Fruit fly (Drosophila melanogaster) whole organism, prepupa: ENCODE data around the gene Muted.

Source experiments
- Blimp-1 ChIP-seq: fragments of 200-800 bp; sonication (Bioruptor generic); optimal IDR thresholded peaks from 3 replicates; lab custom pipeline; 2017; ENCODE audit warnings: missing biosample characterization, missing genetic modification characterization, mild to moderate bottlenecking, moderate library complexity, missing genetic modification reagents
- CG11294 ChIP-seq: fragments of 200-800 bp; sonication (Bioruptor generic); IDR thresholded peaks from 2 replicates; pipeline ENCODE4 v1.3.6; 2022; ENCODE audit warnings: missing biosample characterization, missing genetic modification characterization
- CG11762 ChIP-seq: fragments of 200-800 bp; sonication (Bioruptor generic); optimal IDR thresholded peaks from 3 replicates; lab custom pipeline; 2016; ENCODE audit warnings: missing biosample characterization, missing genetic modification characterization; ENCODE audit not compliant: insufficient read depth
- CG15336 ChIP-seq: fragments of 200-800 bp; sonication (Bioruptor generic); IDR thresholded peaks from 2 replicates; pipeline ENCODE4 v1.3.6; 2022; ENCODE audit warnings: missing biosample characterization, missing genetic modification characterization
- CG1621 ChIP-seq: fragments of 200-800 bp; sonication (Bioruptor generic); optimal IDR thresholded peaks from 3 replicates; lab custom pipeline; 2018; ENCODE audit warnings: missing biosample characterization, mild to moderate bottlenecking, missing genetic modification characterization
- CG3032 ChIP-seq: fragments of 200-800 bp; optimal IDR thresholded peaks from 2 replicates; lab custom pipeline; 2019; ENCODE audit warnings: missing biosample characterization, mild to moderate bottlenecking, missing genetic modification characterization, moderate library complexity
- CG32006 ChIP-seq: fragments of 200-800 bp; sonication (Bioruptor generic); optimal IDR thresholded peaks from 3 replicates; lab custom pipeline; 2017; ENCODE audit warnings: missing biosample characterization, mild to moderate bottlenecking, missing genetic modification characterization
- CG34406 ChIP-seq: fragments of 200-800 bp; sonication (Bioruptor generic); optimal IDR thresholded peaks from 3 replicates; lab custom pipeline; 2016; ENCODE audit warnings: missing biosample characterization, missing genetic modification characterization
- CG3919 ChIP-seq: fragments of 200-800 bp; sonication (Bioruptor generic); optimal IDR thresholded peaks from 3 replicates; lab custom pipeline; 2016; ENCODE audit warnings: missing biosample characterization, missing genetic modification characterization
- CG6163 ChIP-seq: fragments of 200-800 bp; sonication (Bioruptor generic); IDR thresholded peaks from 3 replicates; pipeline ENCODE4 v1.3.6; 2022; ENCODE audit warnings: missing biosample characterization, missing genetic modification characterization
- CG6808 ChIP-seq: fragments of 200-800 bp; sonication (Bioruptor generic); optimal IDR thresholded peaks from 3 replicates; lab custom pipeline; 2017; ENCODE audit warnings: missing biosample characterization, missing genetic modification characterization, mild to moderate bottlenecking, moderate library complexity, missing genetic modification reagents
- CG6854 ChIP-seq: fragments of 200-800 bp; sonication (Bioruptor generic); optimal IDR thresholded peaks from 2 replicates; lab custom pipeline; 2017; ENCODE audit warnings: missing biosample characterization, mild to moderate bottlenecking, missing genetic modification characterization
- CG8319 ChIP-seq: fragments of 200-800 bp; sonication (Bioruptor generic); optimal IDR thresholded peaks from 3 replicates; lab custom pipeline; 2016; ENCODE audit warnings: missing biosample characterization, missing genetic modification characterization
- CG8632 ChIP-seq: fragments of 200-800 bp; sonication (Bioruptor generic); optimal IDR thresholded peaks from 3 replicates; lab custom pipeline; 2016; ENCODE audit warnings: missing biosample characterization, missing genetic modification characterization
- CG9139 ChIP-seq: fragments of 200-800 bp; sonication (Bioruptor generic); optimal IDR thresholded peaks from 3 replicates; lab custom pipeline; 2017; ENCODE audit warnings: missing biosample characterization, mild to moderate bottlenecking, missing genetic modification characterization
- Eip75B ChIP-seq: fragments of 200-800 bp; sonication (Bioruptor generic); optimal IDR thresholded peaks from 3 replicates; lab custom pipeline; 2016; ENCODE audit warnings: missing biosample characterization, missing genetic modification characterization
- Eip78C ChIP-seq: fragments of 200-800 bp; sonication (Bioruptor generic); peaks from one replicate; lab custom pipeline; 2016; ENCODE audit warnings: missing biosample characterization, missing genetic modification characterization
- Eip93F ChIP-seq: fragments of 200-800 bp; sonication (Bioruptor generic); optimal IDR thresholded peaks from 2 replicates; lab custom pipeline; 2016; ENCODE audit warnings: missing biosample characterization, mild to moderate bottlenecking, missing genetic modification characterization
- Ets21C ChIP-seq: fragments of 200-800 bp; sonication (Bioruptor generic); optimal IDR thresholded peaks from 3 replicates; lab custom pipeline; 2016; ENCODE audit warnings: missing biosample characterization, missing genetic modification characterization
- Ets96B ChIP-seq: fragments of 200-800 bp; optimal IDR thresholded peaks from 2 replicates; lab custom pipeline; 2019; ENCODE audit warnings: missing biosample characterization, mild to moderate bottlenecking, missing genetic modification characterization, moderate library complexity
- Hr38 ChIP-seq: sonication (Bioruptor generic); optimal IDR thresholded peaks from 2 replicates; lab custom pipeline; 2016; ENCODE audit warnings: missing biosample characterization, missing genetic modification characterization
- Hr39 ChIP-seq: fragments of 200-800 bp; sonication (Bioruptor generic); optimal IDR thresholded peaks from 2 replicates; lab custom pipeline; 2016; ENCODE audit warnings: missing biosample characterization, missing genetic modification characterization
- Hr4 ChIP-seq: fragments of 200-800 bp; sonication (Bioruptor generic); optimal IDR thresholded peaks from 3 replicates; lab custom pipeline; 2016; ENCODE audit warnings: missing biosample characterization, missing genetic modification characterization
- Lpt ChIP-seq: fragments of 200-800 bp; sonication (Bioruptor generic); optimal IDR thresholded peaks from 3 replicates; lab custom pipeline; 2016; ENCODE audit warnings: missing biosample characterization, missing genetic modification characterization
- OdsH ChIP-seq: fragments of 200-800 bp; sonication (Bioruptor generic); optimal IDR thresholded peaks from 3 replicates; lab custom pipeline; 2016; ENCODE audit warnings: missing biosample characterization, missing genetic modification characterization
- Smox ChIP-seq: fragments of 200-800 bp; sonication (Bioruptor generic); optimal IDR thresholded peaks from 3 replicates; lab custom pipeline; 2016; ENCODE audit warnings: missing biosample characterization, missing genetic modification characterization
- Sox102F ChIP-seq: fragments of 200-800 bp; sonication (Bioruptor generic); optimal IDR thresholded peaks from 2 replicates; lab custom pipeline; 2016; ENCODE audit warnings: missing biosample characterization, mild to moderate bottlenecking, missing genetic modification characterization
- Sox15 ChIP-seq: fragments of 200-800 bp; sonication (Bioruptor generic); optimal IDR thresholded peaks from 3 replicates; lab custom pipeline; 2016; ENCODE audit warnings: missing biosample characterization, missing genetic modification characterization
- achi ChIP-seq: fragments of 200-800 bp; sonication (Bioruptor generic); optimal IDR thresholded peaks from 3 replicates; lab custom pipeline; 2016; ENCODE audit warnings: missing biosample characterization, missing genetic modification characterization
- cyc ChIP-seq: fragments of 200-800 bp; sonication (Bioruptor generic); optimal IDR thresholded peaks from 3 replicates; lab custom pipeline; 2016; ENCODE audit warnings: missing biosample characterization, missing genetic modification characterization
- dac ChIP-seq: fragments of 200-800 bp; sonication (Bioruptor generic); optimal IDR thresholded peaks from 2 replicates; lab custom pipeline; 2017; ENCODE audit warnings: missing biosample characterization, mild to moderate bottlenecking, missing genetic modification characterization
- eg ChIP-seq: fragments of 200-800 bp; sonication (Bioruptor generic); IDR thresholded peaks from 3 replicates; pipeline ENCODE4 v1.3.6; 2022; ENCODE audit warnings: missing biosample characterization, missing genetic modification characterization
- esn ChIP-seq: fragments of 200-800 bp; sonication (Bioruptor generic); optimal IDR thresholded peaks from 2 replicates; lab custom pipeline; 2016; ENCODE audit warnings: missing biosample characterization, mild to moderate bottlenecking, missing genetic modification characterization, moderate library complexity
- fd59A ChIP-seq: fragments of 200-800 bp; sonication (Bioruptor generic); optimal IDR thresholded peaks from 2 replicates; lab custom pipeline; 2017; ENCODE audit warnings: missing biosample characterization, mild to moderate bottlenecking, missing genetic modification characterization, missing genetic modification reagents
- fd85E ChIP-seq: fragments of 200-800 bp; sonication (Bioruptor generic); optimal IDR thresholded peaks from 3 replicates; lab custom pipeline; 2016; ENCODE audit warnings: missing biosample characterization, missing genetic modification characterization
- fkh ChIP-seq: fragments of 200-800 bp; sonication (Bioruptor generic); optimal IDR thresholded peaks from 3 replicates; lab custom pipeline; 2017; ENCODE audit warnings: missing biosample characterization, mild to moderate bottlenecking, missing genetic modification characterization, moderate library complexity
- net ChIP-seq: fragments of 200-800 bp; sonication (Bioruptor generic); optimal IDR thresholded peaks from 3 replicates; lab custom pipeline; 2016; ENCODE audit warnings: missing biosample characterization, missing genetic modification characterization
- salr ChIP-seq, 2 experiments: fragments of 200-800 bp; sonication (Bioruptor generic); optimal IDR thresholded peaks; 3 replicates each; lab custom pipeline; 2016 to 2018; ENCODE audit warnings: missing biosample characterization in 2 of 2, missing genetic modification characterization in 2 of 2, mild to moderate bottlenecking in 1 of 2
- ss ChIP-seq, 2 experiments: fragments of 200-800 bp; sonication (Bioruptor generic); optimal IDR thresholded peaks; 2 replicates in 1 of 2; 3 replicates in 1 of 2; lab custom pipeline; 2017 to 2018; ENCODE audit warnings: mild to moderate bottlenecking in 2 of 2, missing biosample characterization in 2 of 2, missing genetic modification characterization in 2 of 2, moderate library complexity in 1 of 2
- svp ChIP-seq: fragments of 200-800 bp; sonication (Bioruptor generic); peaks from one replicate; lab custom pipeline; 2016; ENCODE audit warnings: missing biosample characterization, missing genetic modification characterization
- vri ChIP-seq: fragments of 200-800 bp; sonication (Bioruptor generic); optimal IDR thresholded peaks from 3 replicates; lab custom pipeline; 2016; ENCODE audit warnings: missing biosample characterization, mild to moderate bottlenecking, missing genetic modification characterization

Gene Muted

dm6 chr3R:22367126-22368076 is 5.0 kb downstream of the Muted start, which contains the start of the genes Polr3F and PyK (continued):
- peak; percentile 16 for TF ChIP-seq Eip75B (GFP tag; lab: Kevin White, UChicago)
- peak; percentile 12 for TF ChIP-seq achi (GFP tag; lab: Kevin White, UChicago)
- no peak for TF ChIP-seq Blimp-1
- TF ChIP-seq CG34406 (GFP tag; lab: Kevin White, UChicago), result no peak
- TF ChIP-seq Smox, result peak; percentile 45
- peak; percentile 26 for TF ChIP-seq cyc (GFP tag; lab: Kevin White, UChicago)
- TF ChIP-seq CG3919, result no peak
- TF ChIP-seq CG9139, result no peak
- no peak for TF ChIP-seq net (GFP tag; lab: Kevin White, UChicago)
- peak; percentile 67; the same call in 2 of the 3 replicates for TF ChIP-seq CG6163
- peak; percentile 59 for TF ChIP-seq CG6808 (GFP tag; lab: Kevin White, UChicago)
- TF ChIP-seq Eip93F (GFP tag; lab: Kevin White, UChicago), result no peak
- TF ChIP-seq Hr39, result peak; percentile 20
- TF ChIP-seq CG15336, result peak; percentile 58
- no peak for TF ChIP-seq CG11762 (GFP tag; lab: Kevin White, UChicago)
- no peak for TF ChIP-seq CG8632 (GFP tag; lab: Kevin White, UChicago)
- TF ChIP-seq Sox102F (GFP tag; lab: Kevin White, UChicago), result no peak
- TF ChIP-seq Hr38 (GFP tag; lab: Kevin White, UChicago), result no peak
- peak in 1 of 2 experiments; percentile 32 for TF ChIP-seq ss (GFP tag; optimal IDR thresholded peaks at IDR 0.05; lab: Kevin White, UChicago)
- peak; percentile 41 for TF ChIP-seq CG3032 (tag; lab: Kevin White, UChicago)
- TF ChIP-seq Ets21C (GFP tag; lab: Kevin White, UChicago), result no peak
- TF ChIP-seq Ets96B, result peak; percentile 51
- peak; percentile 52 for TF ChIP-seq CG1621 (tag; lab: Kevin White, UChicago)
- no peak for TF ChIP-seq salr (GFP tag; optimal IDR thresholded peaks at IDR 0.05; lab: Kevin White, UChicago)
- TF ChIP-seq CG32006 (GFP tag; lab: Kevin White, UChicago), result peak; percentile 55
- peak; percentile 49 for TF ChIP-seq Hr4 (GFP tag; lab: Kevin White, UChicago)
- TF ChIP-seq Lpt (GFP tag; lab: Kevin White, UChicago), result no peak
- TF ChIP-seq Sox15 (GFP tag; lab: Kevin White, UChicago), result no peak
- TF ChIP-seq fkh (GFP tag; lab: Kevin White, UChicago), result no peak
- TF ChIP-seq OdsH, result peak; percentile 45
- peak; percentile 46 for TF ChIP-seq esn (GFP tag; lab: Kevin White, UChicago)
- TF ChIP-seq CG6854 (GFP tag; lab: Kevin White, UChicago), result no peak
- no peak for TF ChIP-seq CG11294 (GFP tag; lab: Robert Waterston, UW)
- TF ChIP-seq dac (GFP tag; lab: Kevin White, UChicago), result peak; percentile 30
- TF ChIP-seq CG8319, result no peak
- TF ChIP-seq Eip78C, result peak; percentile 72

DNA sequence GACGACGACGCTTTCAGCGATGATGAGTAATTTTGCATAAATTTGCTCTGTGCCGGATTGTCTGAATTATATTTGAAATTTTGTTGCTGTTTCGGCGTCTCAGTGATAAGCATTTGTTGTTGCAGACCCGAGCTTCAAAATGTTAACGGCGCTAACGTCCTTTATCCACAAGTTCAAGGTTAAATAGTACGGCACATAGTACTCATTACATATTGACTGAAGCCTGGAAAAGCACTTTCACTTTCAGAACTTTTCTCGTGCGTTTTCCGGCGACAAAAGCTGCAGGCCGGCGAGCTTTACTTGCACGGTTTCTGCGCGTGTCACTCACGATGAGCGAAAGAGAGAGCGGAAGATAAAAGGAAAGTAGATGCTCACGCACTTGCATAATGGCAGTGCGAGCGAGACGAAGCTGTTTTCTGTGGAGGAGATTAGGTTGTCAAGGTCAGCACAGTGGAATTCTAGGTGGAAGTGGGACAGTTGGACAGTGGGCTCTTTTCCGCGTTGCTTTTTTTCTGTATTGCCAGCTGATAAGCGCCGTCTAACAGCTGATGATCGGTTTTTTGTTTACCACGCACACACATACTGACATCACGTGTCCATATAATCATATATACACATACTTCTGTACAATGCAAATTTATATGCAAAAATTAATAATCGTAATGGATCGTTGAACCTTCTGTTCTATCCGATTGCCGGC is 5.8 kb downstream of the Muted start:
- TF ChIP-seq CG11762 (GFP tag; lab: Kevin White, UChicago) (peak; percentile 1), fd59A (no peak), vri (GFP tag; lab: Kevin White, UChicago) (peak; percentile 83), fd85E (GFP tag; lab: Kevin White, UChicago) (no peak), svp (GFP tag; lab: Kevin White, UChicago) (peak; percentile 83), Blimp-1 (peak; percentile 66), CG6163 (peak; percentile 30; the same call in 2 of the 3 replicates), Ets96B (no peak), Eip78C (no peak), CG15336 (peak; percentile 33; the same call in 1 of the 2 replicates), eg (peak; percentile 7; the same call in 2 of the 3 replicates), Hr39 (peak; percentile 32)
